Worm (Caenorhabditis elegans): ENCODE measurements around the gene Y44A6B.3.

DNA sequence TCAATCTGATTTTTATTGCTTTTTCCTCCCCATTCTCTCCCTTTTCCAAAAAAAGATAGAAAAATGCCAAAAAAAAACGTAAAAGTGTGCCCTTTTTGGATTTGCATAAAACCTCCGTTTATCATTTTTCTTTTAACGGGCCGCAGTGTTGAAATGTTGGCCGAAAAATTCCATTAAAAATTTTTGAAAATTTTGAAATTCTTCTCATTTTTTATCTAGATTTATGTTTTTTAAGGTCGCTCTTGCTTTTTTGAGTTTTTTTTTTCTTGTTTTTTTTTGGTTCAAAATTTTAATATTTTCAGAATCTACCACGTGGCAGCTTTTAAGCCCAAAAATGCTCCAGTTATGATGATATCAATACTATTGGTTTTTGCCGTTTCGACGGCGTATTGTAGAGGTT lies 16.1 kb upstream of the Y44A6B.3 start, which contains the start of gene mnr-1:
- TF ChIP-seq ztf-29 (GFP tag; IDR thresholded peaks at IDR 0.05): no peak
- TF ChIP-seq cog-1 (tag; optimal IDR thresholded peaks at IDR 0.05): no peak
- TF ChIP-seq T22C8.4 (GFP tag; IDR thresholded peaks at IDR 0.05): no peak
- no peak for TF ChIP-seq ref-1 (GFP tag; conservative IDR thresholded peaks at IDR 0.05)
- TF ChIP-seq klf-2 (GFP tag; conservative IDR thresholded peaks at IDR 0.05): no peak
